Worm (Caenorhabditis elegans): ENCODE measurements around the gene sss-1.

Gene sss-1

ce11 chrIV:9903608-9904007 is 10.1 kb upstream of the sss-1 start, which contains the start of gene best-13:
Gene best-13, plus strand, starts transcription at chrIV:9903908.
- TF ChIP-seq B0261.1 (tag; optimal IDR thresholded peaks at IDR 0.05) (no peak), tbx-9 (tag; optimal IDR thresholded peaks at IDR 0.05; ENCODE audit: borderline replicate concordance) (no peak), akir-1 (GFP tag; optimal IDR thresholded peaks at IDR 0.05) (no peak), ekl-4 (GFP tag; IDR thresholded peaks at IDR 0.05) (no peak), hsf-1 (GFP tag; IDR thresholded peaks at IDR 0.05) (no peak), gei-17 (GFP tag; optimal IDR thresholded peaks at IDR 0.05) (no peak), lin-40 (tag; optimal IDR thresholded peaks at IDR 0.05) (no peak), atf-7 (tag; optimal IDR thresholded peaks at IDR 0.05) (no peak), F23B12.7 (tag; optimal IDR thresholded peaks at IDR 0.05; ENCODE audit: insufficient read depth) (no peak), madf-3 (GFP tag; IDR thresholded peaks at IDR 0.05) (no peak), T07F8.4 (tag; optimal IDR thresholded peaks at IDR 0.05) (no peak), attf-6 (GFP tag; IDR thresholded peaks at IDR 0.05) (no peak), hmg-1.2 (GFP tag; IDR thresholded peaks at IDR 0.05) (no peak), snpc-3.4 (tag; optimal IDR thresholded peaks at IDR 0.05) (no peak), ceh-79 (tag; optimal IDR thresholded peaks at IDR 0.05) (no peak), egl-44 (GFP tag; IDR thresholded peaks at IDR 0.05) (no peak), efl-1 (GFP tag; optimal IDR thresholded peaks at IDR 0.05) (no peak), egrh-3 (GFP tag; IDR thresholded peaks at IDR 0.05) (no peak), him-1 (tag; optimal IDR thresholded peaks at IDR 0.05) (no peak)

ce11 chrIV:9899227-9899626 is 5.7 kb upstream of the sss-1 start:
- TF ChIP-seq ekl-4 (GFP tag; IDR thresholded peaks at IDR 0.05) (no peak), lin-26 (GFP tag; IDR thresholded peaks at IDR 0.05) (no peak), D2030.7 (GFP tag; IDR thresholded peaks at IDR 0.05) (no peak), lir-1 (GFP tag; conservative IDR thresholded peaks at IDR 0.05) (no peak), pbrm-1 (GFP tag; IDR thresholded peaks at IDR 0.05) (no peak), lsy-27 (tag; optimal IDR thresholded peaks at IDR 0.05; ENCODE audit: borderline replicate concordance, insufficient read depth) (no peak), somi-1 (GFP tag; optimal IDR thresholded peaks at IDR 0.05) (no peak), ccch-3 (GFP tag; optimal IDR thresholded peaks at IDR 0.05) (no peak), F57A8.1 (GFP tag; optimal IDR thresholded peaks at IDR 0.05) (no peak), lsl-1 (GFP tag; optimal IDR thresholded peaks at IDR 0.05) (no peak), ZK185.1 (tag; optimal IDR thresholded peaks at IDR 0.05; ENCODE audit: poor library complexity, severe bottlenecking) (no peak), rcor-1 (GFP tag; IDR thresholded peaks at IDR 0.05) (no peak), hmg-1.2 (GFP tag; IDR thresholded peaks at IDR 0.05) (peak; percentile 94), B0035.1 (tag; optimal IDR thresholded peaks at IDR 0.05) (no peak), K11D2.4 (GFP tag; IDR thresholded peaks at IDR 0.05) (no peak), snpc-1.3 (tag; optimal IDR thresholded peaks at IDR 0.05; ENCODE audit: insufficient read depth) (no peak), let-607 (tag; optimal IDR thresholded peaks at IDR 0.05) (peak; percentile 78 to 85), hmg-20 (GFP tag; IDR thresholded peaks at IDR 0.05) (no peak), mes-4 (tag; optimal IDR thresholded peaks at IDR 0.05) (no peak), dox-1 (GFP tag; IDR thresholded peaks at IDR 0.05) (no peak), mcd-1 (GFP tag; IDR thresholded peaks at IDR 0.05) (peak; percentile 52)

All from whole organism, young adult.